Worm (Caenorhabditis elegans) whole organism, L1 larva: Measurements from ENCODE around the gene clpr-2.
"Not testable (repeated sequence)": the region's sequence is repeated elsewhere in the genome, so short reads cannot be mapped to it uniquely, and the experiment has no call there.

Experiments
- C04F5.9 ChIP-seq: sonication (generic microtip); optimal IDR thresholded peaks from 2 replicates; lab custom pipeline; 2016; ENCODE audit warnings: missing genetic modification characterization, missing compliant biosample characterization
- Y116A8C.19 ChIP-seq: sonication (generic microtip); optimal IDR thresholded peaks from 2 replicates; lab custom pipeline; 2016; ENCODE audit warnings: missing compliant biosample characterization, missing genetic modification characterization, borderline replicate concordance
- blmp-1 ChIP-seq: fragments of 150-350 bp; optimal IDR thresholded peaks from 2 replicates; lab custom pipeline; 2014; ENCODE audit warnings: missing biosample characterization, missing genetic modification characterization
- ceh-63 ChIP-seq: fragments of 200-800 bp; sonication (Bioruptor generic); optimal IDR thresholded peaks from 2 replicates; lab custom pipeline; 2018; ENCODE audit warnings: mild to moderate bottlenecking, missing genetic modification characterization, missing compliant biosample characterization
- ceh-8 ChIP-seq: fragments of 200-800 bp; sonication (Bioruptor generic); optimal IDR thresholded peaks from 2 replicates; lab custom pipeline; 2018; ENCODE audit warnings: mild to moderate bottlenecking, missing genetic modification characterization, moderate library complexity, missing compliant biosample characterization
- ceh-90 ChIP-seq: sonication (generic microtip); optimal IDR thresholded peaks from 2 replicates; lab custom pipeline; 2016; ENCODE audit warnings: missing genetic modification characterization, missing compliant biosample characterization
- dsc-1 ChIP-seq: sonication (generic microtip); optimal IDR thresholded peaks from 2 replicates; lab custom pipeline; 2016; ENCODE audit warnings: mild to moderate bottlenecking, missing genetic modification characterization, missing compliant biosample characterization
- efl-1 ChIP-seq, 4 experiments: fragments of 150-350 bp; optimal IDR thresholded peaks in 3 of 4; peaks in 1 of 4; 1 replicate in 1 of 4; 2 replicates in 3 of 4; lab custom pipeline; 2014; ENCODE audit warnings: missing biosample characterization in 2 of 4, missing genetic modification characterization in 2 of 4, missing genetic modification reagents in 2 of 4
- efl-3 ChIP-seq: fragments of 200-800 bp; sonication (Bioruptor generic); optimal IDR thresholded peaks from 2 replicates; lab custom pipeline; 2018; ENCODE audit warnings: mild to moderate bottlenecking, missing genetic modification characterization, missing compliant biosample characterization
- elt-2 ChIP-seq: sonication (generic microtip); optimal IDR thresholded peaks from 2 replicates; lab custom pipeline; 2016; ENCODE audit warnings: missing genetic modification characterization, mild to moderate bottlenecking, inconsistent platforms, missing compliant biosample characterization, missing genetic modification reagents
- elt-3 ChIP-seq, 6 experiments: fragments of 150-350 bp in 1 of 6; sonication (generic microtip); optimal IDR thresholded peaks; 2 replicates each; lab custom pipeline; 2017 to 2018; ENCODE audit warnings: missing biosample characterization in 6 of 6, missing genetic modification characterization in 6 of 6, inconsistent platforms in 1 of 6
- fkh-4 ChIP-seq: sonication (generic microtip); optimal IDR thresholded peaks from 2 replicates; lab custom pipeline; 2016; ENCODE audit warnings: missing compliant biosample characterization, missing genetic modification characterization, borderline replicate concordance
- fkh-8 ChIP-seq: sonication (generic microtip); optimal IDR thresholded peaks from 2 replicates; lab custom pipeline; 2016; ENCODE audit warnings: mild to moderate bottlenecking, missing genetic modification characterization, missing compliant biosample characterization
- hlh-4 ChIP-seq: sonication (generic microtip); optimal IDR thresholded peaks from 2 replicates; lab custom pipeline; 2016; ENCODE audit warnings: mild to moderate bottlenecking, missing genetic modification characterization, missing compliant biosample characterization
- hpl-2 ChIP-seq: fragments of 150-350 bp; optimal IDR thresholded peaks from 2 replicates; lab custom pipeline; 2014; ENCODE audit warnings: missing biosample characterization, missing genetic modification reagents, missing genetic modification characterization
- irx-1 ChIP-seq: sonication (generic microtip); optimal IDR thresholded peaks from 2 replicates; lab custom pipeline; 2016; ENCODE audit warnings: missing genetic modification characterization, missing compliant biosample characterization
- lin-39 ChIP-seq: fragments of 150-350 bp; optimal IDR thresholded peaks from 2 replicates; lab custom pipeline; 2014; ENCODE audit warnings: missing biosample characterization, missing genetic modification reagents, missing genetic modification characterization
- mab-9 ChIP-seq: fragments of 200-800 bp; sonication (Bioruptor generic); IDR thresholded peaks from 2 replicates; pipeline ENCODE4 v1.3.6; 2022; ENCODE audit warnings: missing genetic modification reagents, missing genetic modification characterization, missing compliant biosample characterization
- nhr-11 ChIP-seq: fragments of 150-350 bp; optimal IDR thresholded peaks from 2 replicates; lab custom pipeline; 2014; ENCODE audit warnings: missing biosample characterization, missing genetic modification characterization
- nhr-19 ChIP-seq: fragments of 200-800 bp; sonication (Bioruptor generic); conservative IDR thresholded peaks from 2 replicates; pipeline ENCODE4 v1.3.6; 2022; ENCODE audit warnings: missing genetic modification characterization, missing compliant biosample characterization
- nhr-47 ChIP-seq: sonication (generic microtip); optimal IDR thresholded peaks from 2 replicates; lab custom pipeline; 2016; ENCODE audit warnings: mild to moderate bottlenecking, missing genetic modification characterization, moderate library complexity, missing compliant biosample characterization
- nhr-77 ChIP-seq: fragments of 150-350 bp; optimal IDR thresholded peaks from 2 replicates; lab custom pipeline; 2014; ENCODE audit warnings: missing biosample characterization, missing genetic modification characterization
- nhr-84 ChIP-seq: sonication (generic microtip); optimal IDR thresholded peaks from 2 replicates; lab custom pipeline; 2017; ENCODE audit warnings: missing biosample characterization, missing genetic modification characterization
- nhr-90 ChIP-seq: sonication (generic microtip); optimal IDR thresholded peaks from 2 replicates; lab custom pipeline; 2016; ENCODE audit warnings: mild to moderate bottlenecking, missing genetic modification characterization, missing compliant biosample characterization; ENCODE audit not compliant: poor library complexity
- sox-4 ChIP-seq: sonication (generic microtip); optimal IDR thresholded peaks from 2 replicates; lab custom pipeline; 2016; ENCODE audit warnings: missing genetic modification characterization, missing compliant biosample characterization
- sptf-1 ChIP-seq: fragments of 150-350 bp; optimal IDR thresholded peaks from 2 replicates; lab custom pipeline; 2014; ENCODE audit warnings: missing biosample characterization, missing genetic modification characterization
- tbx-2 ChIP-seq: sonication (generic microtip); optimal IDR thresholded peaks from 2 replicates; lab custom pipeline; 2016; ENCODE audit warnings: missing genetic modification characterization, missing compliant biosample characterization
- tlp-1 ChIP-seq: fragments of 150-350 bp; optimal IDR thresholded peaks from 2 replicates; lab custom pipeline; 2014; ENCODE audit warnings: missing biosample characterization, missing genetic modification characterization
- unc-130 ChIP-seq: fragments of 150-350 bp; optimal IDR thresholded peaks from 2 replicates; lab custom pipeline; 2017; ENCODE audit warnings: missing biosample characterization, missing genetic modification characterization, inconsistent platforms
- unc-30 ChIP-seq: sonication (generic microtip); optimal IDR thresholded peaks from 2 replicates; lab custom pipeline; 2017; ENCODE audit warnings: missing biosample characterization, missing genetic modification characterization
- unc-86 ChIP-seq: sonication (generic microtip); optimal IDR thresholded peaks from 2 replicates; lab custom pipeline; 2016; ENCODE audit warnings: missing genetic modification characterization, missing compliant biosample characterization
- vab-15 ChIP-seq: sonication (generic microtip); optimal IDR thresholded peaks from 2 replicates; lab custom pipeline; 2017; ENCODE audit warnings: missing genotype, mild to moderate bottlenecking, missing genetic modification characterization, missing compliant biosample characterization
- xbp-1 ChIP-seq: sonication (generic microtip); optimal IDR thresholded peaks from 2 replicates; lab custom pipeline; 2016; ENCODE audit warnings: missing genetic modification characterization, missing compliant biosample characterization
- zip-4 ChIP-seq: fragments of 200-800 bp; sonication (Bioruptor generic); optimal IDR thresholded peaks from 2 replicates; lab custom pipeline; 2018; ENCODE audit warnings: mild to moderate bottlenecking, missing genetic modification characterization, moderate library complexity, missing compliant biosample characterization

The clpr-2 gene

ce11 chrII:1271814-1272213 lies 13.1 kb downstream of the clpr-2 start, which contains the start of gene srw-66:
Gene srw-66, minus strand, starts transcription at chrII:1271914.
- TF ChIP-seq hlh-4 (no peak), efl-1 (optimal IDR thresholded peaks at IDR 0.05; lab: Kevin White, UChicago) (no peak), efl-1 (GFP tag; optimal IDR thresholded peaks at IDR 0.05 in 1 of 2; lab: Kevin White, UChicago) (peak in 1 of 2 experiments; percentile 43), ceh-90 (tag; lab: Kevin White, UChicago) (no peak), elt-3 (tag; optimal IDR thresholded peaks at IDR 0.05; lab: Kevin White, UChicago) (no peak), elt-2 (tag; lab: Kevin White, UChicago) (no peak)

- TF ChIP-seq blmp-1 (tag; lab: Kevin White, UChicago) (no peak), fkh-8 (tag; lab: Kevin White, UChicago) (no peak), nhr-19 (GFP tag; lab: Robert Waterston, UW) (no peak), nhr-47 (tag; lab: Kevin White, UChicago) (no peak), nhr-90 (tag; lab: Kevin White, UChicago) (no peak), xbp-1 (no peak), Y116A8C.19 (no peak), vab-15 (no peak), elt-2 (tag; lab: Kevin White, UChicago) (no peak), sptf-1 (no peak), hpl-2 (GFP tag; lab: Kevin White, UChicago) (no peak), unc-130 (tag; lab: Kevin White, UChicago) (no peak), unc-86 (tag; lab: Kevin White, UChicago) (no peak)
- TF ChIP-seq, all 84 proteins: peak for 0
Observed at ce11 chrII:1275439-1275838, 16.7 kb downstream of the clpr-2 start, which contains the start of gene Y57G7A.5. Gene Y57G7A.5, minus strand, starts transcription at chrII:1275539.

ce11 chrII:1276778-1277177 lies 18.0 kb downstream of the clpr-2 start, which contains the start of gene Y57G7A.11:
Gene Y57G7A.11, minus strand, starts transcription at chrII:1276878.
- TF ChIP-seq lin-39 (no peak), nhr-84 (tag; lab: Kevin White, UChicago) (no peak), nhr-47 (tag; lab: Kevin White, UChicago) (no peak), dsc-1 (peak; percentile 83), ceh-90 (tag; lab: Kevin White, UChicago) (no peak), zip-4 (GFP tag; lab: Kevin White, UChicago) (no peak), fkh-4 (tag; lab: Kevin White, UChicago) (peak; percentile 39), unc-30 (tag; lab: Kevin White, UChicago) (no peak), mab-9 (GFP tag; lab: Robert Waterston, UW) (no peak), ceh-63 (GFP tag; lab: Kevin White, UChicago) (no peak), tbx-2 (no peak), xbp-1 (no peak)

- not testable (repeated sequence) for TF ChIP-seq hpl-2 (GFP tag; lab: Kevin White, UChicago); C04F5.9; tlp-1
Observed at ce11 chrII:1278350-1278749, 19.6 kb downstream of the clpr-2 start, which contains the start of gene srz-63. Gene srz-63, plus strand, starts transcription at chrII:1278650.

ce11 chrII:1284985-1285384 lies 26.3 kb downstream of the clpr-2 start:
- TF ChIP-seq ceh-8 (GFP tag; lab: Kevin White, UChicago) (no peak), sox-4 (no peak), efl-3 (GFP tag; lab: Kevin White, UChicago) (no peak), irx-1 (tag; lab: Kevin White, UChicago) (no peak), nhr-11 (tag; lab: Kevin White, UChicago) (no peak), nhr-77 (no peak)
